Fruit fly (Drosophila melanogaster) whole organism, prepupa: ENCODE data around the gene Tgt.

Source experiments
- CG1621 ChIP-seq: fragments of 200-800 bp; sonication (Bioruptor generic); optimal IDR thresholded peaks from 3 replicates; lab custom pipeline; 2018; ENCODE audit warnings: missing biosample characterization, mild to moderate bottlenecking, missing genetic modification characterization
- CG4318 ChIP-seq: fragments of 200-800 bp; sonication (Bioruptor generic); optimal IDR thresholded peaks from 3 replicates; lab custom pipeline; 2017; ENCODE audit warnings: missing biosample characterization, mild to moderate bottlenecking, missing genetic modification characterization
- CG6854 ChIP-seq: fragments of 200-800 bp; sonication (Bioruptor generic); optimal IDR thresholded peaks from 2 replicates; lab custom pipeline; 2017; ENCODE audit warnings: missing biosample characterization, mild to moderate bottlenecking, missing genetic modification characterization
- CG8632 ChIP-seq: fragments of 200-800 bp; sonication (Bioruptor generic); optimal IDR thresholded peaks from 3 replicates; lab custom pipeline; 2016; ENCODE audit warnings: missing biosample characterization, missing genetic modification characterization
- CG9139 ChIP-seq: fragments of 200-800 bp; sonication (Bioruptor generic); optimal IDR thresholded peaks from 3 replicates; lab custom pipeline; 2017; ENCODE audit warnings: missing biosample characterization, mild to moderate bottlenecking, missing genetic modification characterization
- Gug ChIP-seq: fragments of 200-800 bp; sonication (Bioruptor generic); IDR thresholded peaks from 2 replicates; pipeline ENCODE4 v1.3.6; 2022; ENCODE audit warnings: missing biosample characterization, missing genetic modification characterization
- dac ChIP-seq: fragments of 200-800 bp; sonication (Bioruptor generic); optimal IDR thresholded peaks from 2 replicates; lab custom pipeline; 2017; ENCODE audit warnings: missing biosample characterization, mild to moderate bottlenecking, missing genetic modification characterization
- lz ChIP-seq: fragments of 200-800 bp; sonication (Bioruptor generic); optimal IDR thresholded peaks from 3 replicates; lab custom pipeline; 2016; ENCODE audit warnings: missing biosample characterization, missing genetic modification characterization
- ss ChIP-seq, 2 experiments: fragments of 200-800 bp; sonication (Bioruptor generic); optimal IDR thresholded peaks; 2 replicates in 1 of 2; 3 replicates in 1 of 2; lab custom pipeline; 2017 to 2018; ENCODE audit warnings: mild to moderate bottlenecking in 2 of 2, missing biosample characterization in 2 of 2, missing genetic modification characterization in 2 of 2, moderate library complexity in 1 of 2

DNA sequence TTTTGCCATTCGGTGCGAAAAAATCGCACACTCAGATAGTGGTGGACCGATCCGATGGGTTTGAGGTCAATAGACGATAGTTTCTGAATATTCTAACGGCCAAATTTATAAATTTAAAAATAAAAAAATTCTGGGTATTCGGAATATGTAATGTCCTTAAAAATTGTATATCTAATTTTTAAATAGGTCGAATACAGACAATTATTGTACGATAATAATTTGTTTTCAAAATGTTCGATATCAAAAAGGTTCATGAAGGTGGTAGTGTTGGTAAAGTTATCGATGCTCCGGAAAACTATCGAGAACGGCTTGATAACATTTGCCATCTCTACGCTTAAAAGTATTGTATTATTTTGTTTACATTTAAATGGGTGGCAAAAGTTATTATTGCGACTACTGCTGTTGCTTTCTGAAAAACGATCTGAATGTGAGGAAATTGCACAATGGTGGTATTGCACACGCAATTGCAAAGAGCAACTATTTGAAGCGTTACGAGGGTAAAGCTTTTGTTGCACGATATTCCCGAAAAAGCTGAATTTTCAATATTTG, 13.9 kb upstream of the Tgt start, which contains the start of the genes CG31922 and Plap:
- TF ChIP-seq dac (GFP tag; lab: Kevin White, UChicago) (no peak), CG4318 (GFP tag; lab: Kevin White, UChicago) (no peak), CG9139 (GFP tag; lab: Kevin White, UChicago) (no peak), CG6854 (GFP tag; lab: Kevin White, UChicago) (no peak), Gug (GFP tag; lab: Robert Waterston, UW) (no peak), CG1621 (no peak), ss (GFP tag; optimal IDR thresholded peaks at IDR 0.05; lab: Kevin White, UChicago) (no peak), CG8632 (GFP tag; lab: Kevin White, UChicago) (peak; percentile 17), lz (GFP tag; lab: Kevin White, UChicago) (peak; percentile 78)
